Worm (Caenorhabditis elegans) whole organism, dauer: Measurements from ENCODE around the gene nfi-1.

Source experiments
- unc-62 ChIP-seq: sonication (generic microtip); optimal IDR thresholded peaks from 2 replicates; lab custom pipeline; 2017; ENCODE audit warnings: missing biosample characterization, missing genetic modification reagents, missing genetic modification characterization

The nfi-1 gene

DNA sequence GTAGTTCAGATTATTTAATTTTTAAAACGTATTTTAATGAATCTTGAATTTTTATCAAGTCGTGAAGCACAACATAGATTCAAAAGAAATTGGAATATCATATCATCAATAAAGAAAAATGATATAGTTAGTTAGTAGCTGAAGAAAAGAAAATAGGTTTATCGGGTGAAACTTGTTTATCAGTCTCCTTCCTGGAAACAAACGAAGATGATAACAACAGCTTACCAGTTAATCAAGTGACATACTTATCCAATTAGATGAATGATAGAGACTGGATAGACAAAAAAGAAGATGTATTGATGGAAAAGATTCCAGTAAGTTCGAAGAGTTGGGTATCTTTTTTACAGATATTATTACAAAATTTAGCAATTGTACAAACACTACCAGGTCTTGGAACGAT, 5.0 kb downstream of the nfi-1 start:
- TF ChIP-seq unc-62 = no peak

DNA sequence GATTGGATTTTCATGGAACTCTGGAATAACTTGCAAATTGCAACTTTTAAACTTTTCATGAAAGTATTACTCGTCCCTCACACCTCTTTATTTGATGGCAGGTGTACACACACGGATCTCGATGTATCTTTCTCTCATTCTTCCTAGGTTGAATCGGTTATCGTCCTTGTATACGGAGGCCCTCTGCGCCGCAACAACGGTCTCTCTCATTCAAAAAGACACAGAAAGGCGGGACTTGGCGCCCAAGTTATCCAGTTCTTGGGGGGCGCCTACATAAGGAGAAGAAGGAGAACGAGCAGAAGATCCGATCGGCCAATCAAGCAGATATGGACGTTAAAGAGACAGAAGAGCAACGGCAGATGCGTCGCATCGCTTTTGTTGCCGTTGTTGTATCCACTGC, 5.8 kb downstream of the nfi-1 start, which contains the start of gene rol-8:
rol-8 (plus strand) TSS at position 301 of the 400 bp plus-strand sequence.
- no peak for TF ChIP-seq unc-62

DNA sequence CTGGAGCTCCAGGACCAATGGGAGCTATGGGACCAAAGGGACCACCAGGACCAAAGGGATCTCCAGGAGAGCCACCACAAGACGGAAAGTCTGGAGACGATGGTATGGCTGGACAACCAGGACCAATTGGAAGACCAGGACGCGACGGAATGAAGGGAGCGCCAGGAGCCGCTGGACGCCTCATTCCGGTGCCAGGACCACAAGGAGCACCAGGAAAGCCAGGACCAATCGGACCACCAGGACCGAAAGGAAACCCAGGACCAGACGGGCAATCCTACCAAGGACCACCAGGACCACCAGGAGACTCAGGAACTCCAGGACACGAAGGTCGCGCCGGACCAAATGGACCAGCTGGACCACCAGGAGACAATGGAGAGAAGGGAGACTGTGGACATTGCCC, 6.8 kb downstream of the nfi-1 start:
- no peak for TF ChIP-seq unc-62

DNA sequence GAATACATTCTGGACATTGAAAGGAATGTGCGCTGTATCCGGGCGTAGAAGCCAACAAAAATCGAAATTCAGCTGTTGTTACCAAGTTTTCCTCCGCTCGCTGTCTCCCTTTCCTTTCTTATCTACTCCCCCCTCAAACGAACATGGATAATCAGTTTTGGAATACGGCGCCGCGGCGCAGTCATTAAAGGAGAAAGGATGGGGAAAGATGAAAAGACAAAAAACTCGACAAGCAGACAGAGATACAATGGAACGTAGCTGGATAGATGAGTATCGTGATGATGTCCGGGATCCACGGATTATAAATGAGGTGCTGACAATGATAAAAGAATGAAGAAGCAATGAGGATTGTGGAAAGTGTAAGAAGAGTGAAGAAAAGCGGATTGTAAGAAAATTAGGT, 7.4 kb downstream of the nfi-1 start:
- no peak for TF ChIP-seq unc-62

DNA sequence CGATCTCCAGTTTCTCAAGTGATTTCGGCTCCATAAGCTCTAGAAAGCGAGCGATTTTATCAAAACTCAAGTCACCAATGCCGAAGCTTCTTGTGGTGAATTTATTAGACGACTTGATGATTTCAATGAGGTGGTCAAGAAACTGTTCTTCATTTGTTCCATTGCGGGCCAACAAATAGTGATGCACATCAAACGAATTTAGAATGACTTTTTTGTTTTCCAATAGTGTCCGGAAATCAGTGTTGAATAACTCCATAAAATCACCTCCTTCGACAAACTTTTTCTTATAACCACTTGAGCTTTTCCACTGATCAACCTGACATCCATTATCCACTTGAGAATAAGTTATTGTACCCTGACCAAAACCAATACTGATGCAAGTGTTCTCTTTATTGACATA, 9.3 kb downstream of the nfi-1 start:
- no peak for TF ChIP-seq unc-62

DNA sequence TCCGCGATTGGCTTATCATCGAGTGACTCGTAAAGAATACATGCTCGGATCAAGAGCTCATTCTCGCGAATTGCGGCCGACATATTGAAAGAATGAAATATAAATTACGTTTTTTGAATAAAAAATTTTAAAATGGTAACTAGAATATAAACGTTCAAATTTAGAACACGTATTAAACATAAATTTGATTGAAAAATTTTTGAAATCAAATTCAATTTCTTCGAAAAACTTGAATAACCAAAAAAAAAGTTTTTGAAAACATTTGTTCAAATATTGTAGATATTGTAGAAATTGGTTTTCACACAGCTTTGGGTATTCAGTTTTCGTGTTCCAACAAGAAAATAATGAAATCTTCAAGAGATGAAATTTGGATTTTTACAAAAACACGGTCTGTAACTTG, 10.1 kb downstream of the nfi-1 start, which contains the start of gene fbxa-224:
fbxa-224 (minus strand) TSS at position 101 of the 400 bp plus-strand sequence.
- TF ChIP-seq unc-62 = no peak

DNA sequence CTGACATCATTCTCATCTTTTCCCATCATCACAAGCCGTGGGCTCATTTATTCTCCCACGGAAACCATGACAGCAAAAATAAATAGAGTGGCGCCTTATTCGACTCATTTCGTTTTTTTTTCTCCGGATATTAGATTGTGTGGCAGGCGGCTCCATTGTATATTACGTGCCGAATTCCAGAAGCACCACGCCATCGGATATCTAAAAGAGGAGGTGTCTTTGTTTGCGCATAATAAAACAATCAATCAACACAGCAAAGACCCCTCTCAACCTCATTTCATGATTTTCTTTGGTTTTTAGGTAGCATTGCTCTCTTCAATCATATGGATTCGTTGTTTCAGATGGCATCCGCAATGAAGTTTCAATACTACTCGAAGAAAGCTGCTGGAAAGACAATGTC, 11.1 kb downstream of the nfi-1 start, which contains the start of gene tph-1:
tph-1 (plus strand) TSS at position 301 of the 400 bp plus-strand sequence.
- TF ChIP-seq unc-62 = no peak

DNA sequence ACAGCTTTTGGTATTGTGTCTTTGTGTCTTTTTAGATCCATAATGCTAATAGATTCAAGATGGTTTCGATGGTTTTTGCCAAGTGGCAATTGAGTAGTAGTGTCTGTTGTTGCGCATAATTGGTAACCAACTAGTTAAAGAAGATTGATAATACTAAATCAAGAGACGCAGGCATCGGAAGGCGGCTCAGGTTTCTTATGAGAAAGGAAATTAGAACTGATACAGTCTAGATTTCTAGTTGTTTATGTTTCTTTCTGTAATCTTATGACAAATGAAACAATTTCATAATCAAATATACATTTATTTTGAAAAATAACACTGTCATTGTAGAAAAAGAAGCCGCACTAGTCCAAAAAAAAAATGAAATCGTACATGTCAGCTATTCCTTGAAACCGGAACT, 15.8 kb downstream of the nfi-1 start, which contains the start of gene ZK1290.10:
ZK1290.10 (minus strand) TSS at position 101 of the 400 bp plus-strand sequence.
- TF ChIP-seq unc-62 = no peak

DNA sequence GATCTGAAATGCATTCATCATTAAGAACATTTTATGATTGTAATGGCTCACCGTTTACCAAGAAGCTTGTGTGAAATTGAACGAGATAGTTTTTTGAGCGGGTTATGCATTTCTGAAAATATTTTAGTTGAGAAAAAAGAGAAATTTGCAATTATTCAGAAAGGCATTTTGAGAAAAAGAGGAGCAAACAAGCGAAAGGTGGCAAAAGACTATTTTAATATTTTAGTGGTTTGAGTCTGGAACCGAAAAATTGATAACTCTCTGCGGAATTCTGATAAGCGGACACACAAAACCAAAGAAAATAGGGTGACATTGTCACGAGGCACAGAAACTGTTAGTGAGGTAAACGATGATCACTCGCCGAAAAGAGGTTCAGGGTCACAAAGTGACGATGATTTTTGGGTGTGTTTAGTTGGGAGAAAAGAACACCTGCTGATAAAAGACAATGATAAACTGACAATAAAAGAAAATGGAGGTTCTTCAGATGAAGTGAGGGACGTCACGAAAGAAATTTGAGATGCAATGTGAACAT, 16.8 kb downstream of the nfi-1 start:
- no peak for TF ChIP-seq unc-62

DNA sequence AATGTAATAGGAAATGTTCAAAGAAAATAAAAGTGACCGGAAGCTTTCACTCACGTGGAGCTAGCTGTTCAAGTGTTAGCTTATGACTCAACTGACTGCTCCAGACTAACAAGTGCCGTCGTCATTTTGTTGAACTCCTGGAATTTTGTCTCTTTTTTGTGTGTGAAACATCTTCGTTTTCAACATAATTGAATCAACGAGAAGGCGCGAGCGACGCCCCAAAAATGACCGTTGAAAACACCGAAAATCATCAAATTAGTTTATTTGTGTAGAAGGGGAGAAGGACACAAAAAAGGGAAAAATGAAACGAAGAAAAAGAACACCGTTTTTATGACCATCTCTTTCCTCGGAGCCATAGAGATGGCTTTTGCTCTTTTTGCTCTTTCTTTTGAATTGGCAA, 17.5 kb downstream of the nfi-1 start, which contains the start of gene ZK1290.14:
ZK1290.14 (minus strand) TSS at position 139 of the 400 bp plus-strand sequence.
- TF ChIP-seq unc-62 = no peak

DNA sequence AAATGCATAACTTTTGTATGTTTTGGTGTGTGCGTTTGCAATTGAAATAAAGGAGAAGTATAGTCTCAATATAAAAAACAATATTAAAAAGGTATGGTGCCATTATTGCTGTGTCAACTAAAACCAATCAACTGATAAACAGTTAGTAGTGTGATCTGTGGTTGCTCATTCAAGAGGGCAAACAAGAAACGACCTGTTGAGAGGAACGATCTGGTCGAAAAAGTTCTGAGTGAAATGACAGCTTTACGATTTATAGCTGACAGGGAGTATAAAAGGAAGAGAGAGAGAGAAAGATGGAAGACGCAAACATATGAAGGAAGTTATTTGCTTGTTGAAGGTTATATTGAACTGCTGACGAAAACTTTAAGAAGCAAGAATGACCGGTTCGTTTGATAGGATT, 20.0 kb downstream of the nfi-1 start:
- no peak for TF ChIP-seq unc-62

DNA sequence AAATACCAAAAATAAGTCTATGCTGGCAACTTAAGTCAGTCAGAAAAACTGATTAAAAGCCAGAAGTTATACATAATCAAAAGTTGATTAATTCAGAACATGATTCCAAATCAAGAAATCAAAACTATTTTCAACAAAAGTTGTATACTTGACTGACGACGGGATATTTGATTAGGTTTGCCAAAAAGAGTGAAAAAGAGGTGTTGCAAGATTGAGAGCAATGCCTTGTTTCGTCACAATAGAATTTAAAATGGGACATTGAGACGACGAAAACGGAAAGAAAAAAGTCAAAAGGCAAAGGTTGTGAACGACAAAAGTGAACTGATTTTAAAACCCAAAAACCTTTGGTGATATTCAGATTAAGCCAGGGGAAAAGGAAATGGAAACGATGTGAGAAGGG, 20.9 kb downstream of the nfi-1 start:
- TF ChIP-seq unc-62 = no peak

DNA sequence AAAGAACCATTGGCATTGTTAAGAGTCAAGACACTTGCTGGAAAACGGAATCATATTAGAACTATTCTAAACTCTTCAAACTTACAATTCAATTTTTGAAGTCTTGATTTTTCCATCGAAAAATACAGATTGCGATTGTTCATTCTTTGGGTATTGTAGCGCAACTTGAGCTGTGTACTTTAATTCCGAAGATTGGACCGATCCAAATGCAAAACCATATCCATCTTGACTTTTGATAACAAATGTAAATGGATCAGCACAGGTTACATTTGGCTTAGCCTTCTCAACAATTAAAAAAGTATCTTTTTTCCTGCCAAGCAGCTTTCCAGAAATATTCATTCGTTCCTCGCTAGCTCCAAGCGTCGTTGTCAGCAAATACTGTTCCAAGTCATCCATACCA, 22.9 kb downstream of the nfi-1 start:
- TF ChIP-seq unc-62 = no peak

DNA sequence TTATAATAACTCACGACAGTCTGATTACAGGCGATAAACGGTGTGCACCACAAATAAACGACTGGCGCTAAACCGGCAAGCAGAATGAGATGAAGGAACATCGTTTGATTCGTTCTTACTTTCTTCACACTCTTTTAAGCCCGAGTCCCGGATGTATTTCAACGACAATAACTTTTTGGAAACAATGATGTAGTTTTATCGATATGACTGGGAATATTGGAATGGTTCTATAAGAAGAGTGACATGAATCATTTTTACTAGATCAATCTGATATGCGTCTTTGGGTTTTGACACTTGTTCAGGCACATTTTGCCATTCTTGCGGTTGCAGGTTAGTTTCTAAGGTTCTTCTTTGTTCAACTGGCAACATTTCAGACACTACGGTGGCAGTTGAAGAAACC, 23.5 kb downstream of the nfi-1 start, which contains the start of the genes ZK1290.11 and ZK1290.1:
ZK1290.11 (minus strand) TSS at position 101 of the 400 bp plus-strand sequence.
ZK1290.1 (plus strand) TSS at position 271 of the 400 bp plus-strand sequence.
- no peak for TF ChIP-seq unc-62

DNA sequence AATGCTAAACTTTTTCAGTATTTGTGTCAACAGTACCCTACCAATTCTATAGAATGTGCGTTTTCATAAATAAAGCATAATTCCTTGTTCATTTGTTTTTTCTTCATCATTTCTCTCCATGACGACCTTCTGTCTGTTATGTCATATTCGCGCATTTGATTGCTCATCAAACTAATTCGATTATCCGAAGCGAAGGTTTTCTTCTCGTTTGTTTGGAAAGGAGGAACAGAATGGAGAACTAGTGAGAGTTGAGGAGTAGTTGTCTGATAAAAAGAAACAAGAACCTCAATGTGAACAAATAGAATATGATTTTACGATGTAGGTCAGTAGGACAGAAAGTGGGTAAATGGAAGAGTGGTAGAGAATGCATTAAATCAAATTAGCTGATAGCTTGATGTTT, 24.6 kb downstream of the nfi-1 start:
- no peak for TF ChIP-seq unc-62

DNA sequence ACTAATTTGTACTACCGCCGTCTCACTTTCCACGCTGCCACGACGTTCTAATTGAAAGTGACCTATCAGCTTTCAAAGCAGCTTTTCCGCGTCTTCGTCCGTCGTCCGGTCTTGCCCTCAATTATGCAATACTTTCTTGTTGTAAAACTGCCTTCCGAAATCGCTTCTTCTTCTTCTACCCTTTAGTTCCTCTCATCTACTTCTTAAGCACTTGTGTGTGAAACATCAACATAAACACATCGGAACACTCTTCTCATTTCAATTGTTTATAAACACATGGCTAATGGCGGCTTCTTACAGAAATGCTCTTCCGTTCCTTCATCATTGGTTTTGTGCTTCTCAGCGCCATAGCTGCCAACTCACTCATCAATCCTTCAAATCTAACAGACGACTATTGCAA, 32.3 kb downstream of the nfi-1 start, which contains the start of gene F35D2.3:
F35D2.3 (plus strand) TSS at position 301 of the 400 bp plus-strand sequence.
- no peak for TF ChIP-seq unc-62

DNA sequence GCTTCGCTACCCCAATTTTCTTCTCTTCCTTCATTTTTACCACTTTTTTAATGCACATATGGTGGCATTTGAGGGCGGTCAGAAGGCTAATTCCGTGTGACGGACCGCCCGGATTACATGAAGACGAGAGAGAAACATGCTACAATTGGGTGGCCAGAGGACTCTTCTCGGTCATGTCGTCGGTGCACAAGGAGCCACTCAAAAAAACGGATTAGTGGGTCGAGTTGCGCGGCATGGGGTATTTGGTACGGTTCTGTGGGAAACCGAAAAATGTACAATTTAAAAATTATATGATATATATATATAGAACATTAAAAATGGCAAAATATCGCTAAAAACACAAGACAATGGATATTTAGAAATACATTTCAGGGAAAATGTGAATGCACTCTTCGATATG, 32.8 kb downstream of the nfi-1 start:
- TF ChIP-seq unc-62 = no peak

DNA sequence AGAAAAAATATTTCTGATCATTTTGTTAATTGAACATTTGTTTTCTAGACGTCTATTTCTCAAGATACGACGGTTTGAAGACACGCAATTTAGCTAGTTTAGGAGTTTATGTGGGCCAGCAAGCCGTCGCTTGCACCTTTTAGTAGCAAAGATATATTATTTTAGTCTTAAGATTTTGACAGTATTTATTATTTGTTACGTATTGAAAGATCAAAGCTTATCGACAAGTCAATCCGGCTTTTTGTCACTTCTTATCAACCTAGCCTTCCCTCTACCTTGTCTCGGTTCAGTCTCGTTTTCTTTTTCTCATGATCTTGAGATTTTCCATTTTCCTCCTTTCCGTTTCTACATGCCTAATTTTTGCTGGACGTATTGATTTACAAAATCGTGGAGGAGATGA, 36.2 kb downstream of the nfi-1 start, which contains the start of gene F35D2.2:
F35D2.2 (plus strand) TSS at position 301 of the 400 bp plus-strand sequence.
- TF ChIP-seq unc-62 = no peak

DNA sequence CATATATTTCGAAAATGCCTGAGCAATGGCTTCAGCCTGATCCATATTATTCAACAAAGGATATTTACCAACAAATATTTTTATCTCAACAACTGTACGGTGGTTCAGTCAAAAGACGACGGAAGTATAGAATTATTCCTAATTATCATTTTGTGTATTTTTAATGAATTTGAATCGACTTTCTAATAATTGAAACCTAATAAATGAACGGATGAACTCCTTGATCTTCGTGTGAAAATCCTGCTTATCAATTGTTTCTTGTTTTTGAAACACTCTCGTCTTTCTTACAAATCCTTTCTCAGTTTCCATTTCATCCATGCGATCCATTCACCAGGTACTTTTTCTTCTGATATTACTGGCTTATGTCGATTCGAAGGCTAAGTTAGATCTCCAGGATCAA, 37.6 kb downstream of the nfi-1 start, which contains the start of gene F35D2.1:
F35D2.1 (plus strand) TSS at position 301 of the 400 bp plus-strand sequence.
- no peak for TF ChIP-seq unc-62
